Worm (Caenorhabditis elegans): Measurements from ENCODE around the gene T21E8.5.
A peak's percentile ranks its signal among the peaks of the same experiment; 100 is the strongest.

Gene T21E8.5

ce11 chrX:10891890-10892289 is 5.9 kb downstream of the T21E8.5 start, which contains the start of gene F47B10.3:
F47B10.3 (plus strand) TSS chrX:10892190.
- no peak for TF ChIP-seq lsy-27 (tag; optimal IDR thresholded peaks at IDR 0.05; ENCODE audit: borderline replicate concordance, insufficient read depth)
- TF ChIP-seq bed-1 (GFP tag; IDR thresholded peaks at IDR 0.05), result no peak
- TF ChIP-seq gei-17 (GFP tag; optimal IDR thresholded peaks at IDR 0.05), result no peak
- TF ChIP-seq ceh-58 (GFP tag; IDR thresholded peaks at IDR 0.05), result no peak
- TF ChIP-seq lsl-1 (GFP tag; optimal IDR thresholded peaks at IDR 0.05), result no peak
- no peak for TF ChIP-seq Y56A3A.18 (GFP tag; IDR thresholded peaks at IDR 0.05)
- TF ChIP-seq bed-2 (GFP tag; IDR thresholded peaks at IDR 0.05), result no peak
- TF ChIP-seq Y67H2A.10 (GFP tag; conservative IDR thresholded peaks at IDR 0.05), result no peak
- TF ChIP-seq F49E8.2 (tag; optimal IDR thresholded peaks at IDR 0.05; ENCODE audit: insufficient read depth), result no peak
- no peak for TF ChIP-seq F37B4.10 (GFP tag; IDR thresholded peaks at IDR 0.05)
- TF ChIP-seq snpc-4 (GFP tag; optimal IDR thresholded peaks at IDR 0.05), result no peak
- TF ChIP-seq snpc-4 (tag; optimal IDR thresholded peaks at IDR 0.05), result no peak
- no peak for TF ChIP-seq ztf-25 (GFP tag; IDR thresholded peaks at IDR 0.05)
- no peak for TF ChIP-seq aptf-3 (GFP tag; IDR thresholded peaks at IDR 0.05)
- TF ChIP-seq him-1 (tag; optimal IDR thresholded peaks at IDR 0.05), result no peak
- no peak for TF ChIP-seq ZK185.1 (tag; optimal IDR thresholded peaks at IDR 0.05; ENCODE audit: poor library complexity, severe bottlenecking)
- TF ChIP-seq ccch-3 (GFP tag; optimal IDR thresholded peaks at IDR 0.05), result no peak

DNA sequence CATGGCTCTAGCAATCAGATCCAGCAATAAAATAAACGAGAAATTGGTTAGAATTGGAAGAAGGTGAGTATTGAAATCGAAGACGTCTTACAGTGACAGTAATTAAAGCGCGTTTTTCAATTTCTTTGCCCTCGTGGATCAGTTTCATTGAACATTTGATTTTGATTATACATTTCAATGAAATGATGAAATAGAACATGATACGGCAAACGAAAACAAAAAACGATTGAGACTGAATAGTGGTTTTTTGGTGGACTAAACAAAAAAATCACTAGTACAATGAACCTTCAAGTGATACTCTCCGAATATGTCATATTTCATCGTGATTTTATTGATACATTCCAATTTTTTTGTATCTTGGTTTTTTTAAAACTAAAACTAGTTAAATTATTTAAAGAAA is 10.5 kb downstream of the T21E8.5 start, which contains the start of gene haly-1:
haly-1 (minus strand) TSS at position 101 of the 400 bp plus-strand sequence.
- TF ChIP-seq him-1 (tag; optimal IDR thresholded peaks at IDR 0.05) (no peak), egl-18 (GFP tag; IDR thresholded peaks at IDR 0.05) (no peak), akir-1 (GFP tag; optimal IDR thresholded peaks at IDR 0.05) (no peak), F10E7.11 (tag; optimal IDR thresholded peaks at IDR 0.05) (no peak), Y53G8AR.9 (GFP tag; conservative IDR thresholded peaks at IDR 0.05) (no peak), egl-44 (GFP tag; IDR thresholded peaks at IDR 0.05) (no peak), snpc-1.1 (tag; optimal IDR thresholded peaks at IDR 0.05; ENCODE audit: insufficient read depth) (no peak)

DNA sequence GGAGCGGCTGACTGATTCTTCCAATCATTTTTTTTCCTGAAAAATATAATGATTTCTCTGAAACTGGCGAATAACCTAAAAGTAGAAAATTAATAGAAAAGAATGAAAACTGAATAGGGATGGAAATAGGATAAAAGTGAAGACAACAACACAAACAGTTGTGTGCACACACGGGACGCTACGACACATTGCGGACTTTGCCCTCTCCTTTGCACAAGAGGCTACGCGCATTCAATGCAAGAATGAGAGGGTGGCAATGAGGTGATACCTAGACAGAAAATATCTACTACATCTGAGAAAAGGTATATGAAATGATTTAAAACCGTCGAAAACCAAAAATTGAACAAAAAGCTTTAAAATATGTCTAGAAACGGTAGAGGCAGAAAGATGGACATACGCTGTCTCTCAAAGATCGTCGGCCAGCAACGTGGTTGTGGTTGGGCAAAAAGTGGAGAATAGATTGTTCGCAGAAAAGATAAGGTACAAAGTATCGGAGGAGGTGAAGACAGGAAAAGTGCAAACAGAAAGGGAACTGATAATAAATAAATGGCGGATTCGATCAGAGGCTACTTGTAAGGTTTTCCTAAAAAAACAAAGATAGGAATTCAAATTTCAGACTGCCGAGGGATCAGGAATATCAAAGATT is 14.2 kb downstream of the T21E8.5 start, which contains the start of gene suca-1:
suca-1 (minus strand) TSS at position 36 of the 646 bp plus-strand sequence.
- TF ChIP-seq unc-130 (GFP tag; optimal IDR thresholded peaks at IDR 0.05), result no peak
- no peak for TF ChIP-seq ceh-27 (GFP tag; optimal IDR thresholded peaks at IDR 0.05)
- no peak for TF ChIP-seq nfya-2 (GFP tag; IDR thresholded peaks at IDR 0.05)
- TF ChIP-seq ceh-40 (GFP tag; IDR thresholded peaks at IDR 0.05), result no peak
- TF ChIP-seq gei-17 (GFP tag; optimal IDR thresholded peaks at IDR 0.05), result no peak
- no peak for TF ChIP-seq him-1 (tag; optimal IDR thresholded peaks at IDR 0.05)
- no peak for TF ChIP-seq ztf-26 (tag; optimal IDR thresholded peaks at IDR 0.05)
- TF ChIP-seq F57A8.1 (GFP tag; optimal IDR thresholded peaks at IDR 0.05), result no peak
- TF ChIP-seq dox-1 (GFP tag; IDR thresholded peaks at IDR 0.05), result peak; percentile 45
- TF ChIP-seq ztf-18 (tag; optimal IDR thresholded peaks at IDR 0.05), result no peak
- TF ChIP-seq F52B5.7 (tag; optimal IDR thresholded peaks at IDR 0.05), result no peak
- no peak for TF ChIP-seq die-1 (tag; optimal IDR thresholded peaks at IDR 0.05)
- peak; percentile 85 for TF ChIP-seq nhr-80 (tag; optimal IDR thresholded peaks at IDR 0.05)
- no peak for TF ChIP-seq ztf-6 (GFP tag; IDR thresholded peaks at IDR 0.05)
- no peak for TF ChIP-seq T07F8.4 (tag; optimal IDR thresholded peaks at IDR 0.05)
- TF ChIP-seq lag-1 (GFP tag; IDR thresholded peaks at IDR 0.05), result no peak
- no peak for TF ChIP-seq rcor-1 (GFP tag; IDR thresholded peaks at IDR 0.05)
- TF ChIP-seq fkh-3 (tag; optimal IDR thresholded peaks at IDR 0.05), result no peak
- no peak for TF ChIP-seq nhr-179 (tag; optimal IDR thresholded peaks at IDR 0.05)
- TF ChIP-seq Y79H2A.3 (GFP tag; conservative IDR thresholded peaks at IDR 0.05), result no peak
- no peak for TF ChIP-seq ceh-58 (GFP tag; IDR thresholded peaks at IDR 0.05)
- TF ChIP-seq mcd-1 (GFP tag; IDR thresholded peaks at IDR 0.05), result no peak
- no peak for TF ChIP-seq nhr-90 (tag; optimal IDR thresholded peaks at IDR 0.05)
- no peak for TF ChIP-seq snpc-3.4 (tag; optimal IDR thresholded peaks at IDR 0.05)
- peak; percentile 8 for TF ChIP-seq lin-40 (tag; optimal IDR thresholded peaks at IDR 0.05)
